Worm (Caenorhabditis elegans) whole organism, early embryonic: ENCODE results near the gene C05D12.5.

Source experiments
- aly-1 ChIP-seq: sonication (generic microtip); optimal IDR thresholded peaks from 2 replicates; lab custom pipeline; 2016; ENCODE audit warnings: missing genetic modification characterization, missing compliant biosample characterization
- ama-1 ChIP-seq: fragments of 150-350 bp; optimal IDR thresholded peaks from 2 replicates; lab custom pipeline; 2014
- ceh-13 ChIP-seq: fragments of 200-800 bp; sonication (Bioruptor generic); optimal IDR thresholded peaks from 2 replicates; lab custom pipeline; 2018; ENCODE audit warnings: mild to moderate bottlenecking, missing genetic modification characterization, missing compliant biosample characterization
- ceh-36 ChIP-seq: sonication (generic microtip); optimal IDR thresholded peaks from 2 replicates; lab custom pipeline; 2016; ENCODE audit warnings: missing genetic modification characterization, inconsistent platforms, missing compliant biosample characterization
- ets-7 ChIP-seq: sonication (generic microtip); optimal IDR thresholded peaks from 2 replicates; lab custom pipeline; 2016; ENCODE audit warnings: missing genotype, missing genetic modification characterization, missing compliant biosample characterization
- flt-1 ChIP-seq: fragments of 200-800 bp; sonication (Bioruptor generic); IDR thresholded peaks from 2 replicates; pipeline ENCODE4 v1.3.6; 2022; ENCODE audit warnings: missing genetic modification characterization, missing compliant biosample characterization
- hmbx-1 ChIP-seq: sonication (generic microtip); optimal IDR thresholded peaks from 2 replicates; lab custom pipeline; 2016; ENCODE audit warnings: mild to moderate bottlenecking, missing genetic modification characterization, missing compliant biosample characterization
- hmg-4 ChIP-seq: fragments of 200-800 bp; sonication (Bioruptor generic); optimal IDR thresholded peaks from 2 replicates; lab custom pipeline; 2018; ENCODE audit warnings: mild to moderate bottlenecking, missing genetic modification characterization, missing compliant biosample characterization
- hnd-1 ChIP-seq: sonication (generic microtip); optimal IDR thresholded peaks from 2 replicates; lab custom pipeline; 2016; ENCODE audit warnings: missing genetic modification characterization, missing compliant biosample characterization
- pes-1 ChIP-seq: fragments of 200-800 bp; sonication (Bioruptor generic); IDR thresholded peaks from 2 replicates; pipeline ENCODE4 v1.3.6; 2022; ENCODE audit warnings: missing genetic modification reagents, missing genetic modification characterization, missing compliant biosample characterization
- scrt-1 ChIP-seq: fragments of 200-800 bp; sonication (Bioruptor generic); IDR thresholded peaks from 2 replicates; pipeline ENCODE4 v1.3.6; 2022; ENCODE audit warnings: missing genetic modification characterization, missing compliant biosample characterization
- tbx-11 ChIP-seq: fragments of 200-800 bp; sonication (Bioruptor generic); IDR thresholded peaks from 2 replicates; pipeline ENCODE4 v1.3.6; 2022; ENCODE audit warnings: missing genetic modification characterization, missing compliant biosample characterization
- tra-4 ChIP-seq: sonication (generic microtip); optimal IDR thresholded peaks from 2 replicates; lab custom pipeline; 2017; ENCODE audit warnings: missing genetic modification characterization, missing compliant biosample characterization

DNA sequence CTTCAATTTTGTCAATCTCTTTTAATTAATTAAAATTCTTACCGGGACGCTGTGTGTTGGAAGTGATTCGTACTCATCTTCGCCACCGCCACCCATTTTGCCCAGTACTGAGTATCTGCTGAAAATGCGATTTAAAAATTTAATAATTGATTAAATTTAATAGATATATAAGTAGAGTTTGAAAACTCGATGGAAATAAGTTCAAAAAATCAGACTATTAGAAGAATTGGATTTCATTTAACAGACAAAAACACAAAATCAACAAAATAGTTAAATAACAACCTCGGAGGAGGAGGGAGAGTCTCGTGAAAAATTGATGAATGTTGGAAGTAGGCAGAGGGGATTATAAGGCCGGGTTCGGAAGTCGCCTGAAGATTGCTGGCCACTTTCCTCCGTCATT, 37.9 kb downstream of the C05D12.5 start, which contains the start of gene mfn-1:
- no peak for TF ChIP-seq ceh-13 (GFP tag; lab: Kevin White, UChicago)
- no peak for TF ChIP-seq tbx-11
- no peak for TF ChIP-seq aly-1 (tag; lab: Kevin White, UChicago)
- TF ChIP-seq ceh-36 (tag; lab: Kevin White, UChicago), result no peak
- no peak for TF ChIP-seq hmg-4 (GFP tag; lab: Kevin White, UChicago)
- TF ChIP-seq flt-1 (GFP tag; lab: Robert Waterston, UW), result no peak
- TF ChIP-seq ama-1 (lab: Kevin White, UChicago), result no peak
- TF ChIP-seq tra-4, result no peak
- TF ChIP-seq hmbx-1, result no peak
- no peak for TF ChIP-seq pes-1 (GFP tag; lab: Robert Waterston, UW)
- no peak for TF ChIP-seq scrt-1
- no peak for TF ChIP-seq ets-7 (tag; lab: Kevin White, UChicago)
- TF ChIP-seq hnd-1 (tag; lab: Kevin White, UChicago), result no peak
